Worm (Caenorhabditis elegans) whole organism, L2 larva: Measurements from ENCODE around the gene F52E10.2.

Experiments
- C34F6.9 ChIP-seq: fragments of 150-350 bp; optimal IDR thresholded peaks from 2 replicates; lab custom pipeline; 2014; ENCODE audit warnings: missing biosample characterization, missing genetic modification characterization
- F13H6.1 ChIP-seq: sonication (generic microtip); optimal IDR thresholded peaks from 2 replicates; lab custom pipeline; 2016; ENCODE audit warnings: missing genetic modification characterization, missing compliant biosample characterization
- ZK546.5 ChIP-seq: sonication (generic microtip); optimal IDR thresholded peaks from 2 replicates; lab custom pipeline; 2017; ENCODE audit warnings: missing biosample characterization, missing genetic modification characterization
- aly-2 ChIP-seq: fragments of 150-350 bp; optimal IDR thresholded peaks from 2 replicates; lab custom pipeline; 2014; ENCODE audit warnings: missing biosample characterization, missing genetic modification characterization
- ceh-16 ChIP-seq: fragments of 150-350 bp; optimal IDR thresholded peaks from 2 replicates; lab custom pipeline; 2014; ENCODE audit warnings: missing biosample characterization, missing genetic modification characterization
- ceh-82 ChIP-seq: fragments of 150-350 bp; optimal IDR thresholded peaks from 2 replicates; lab custom pipeline; 2014; ENCODE audit warnings: missing biosample characterization, missing genetic modification characterization
- crh-2 ChIP-seq: sonication (generic microtip); optimal IDR thresholded peaks from 2 replicates; lab custom pipeline; 2017; ENCODE audit warnings: missing biosample characterization, missing genetic modification characterization
- dmd-4 ChIP-seq: sonication (generic microtip); optimal IDR thresholded peaks from 2 replicates; lab custom pipeline; 2017; ENCODE audit warnings: missing biosample characterization, missing genetic modification characterization
- egl-27 ChIP-seq: sonication (generic microtip); optimal IDR thresholded peaks from 3 replicates; lab custom pipeline; 2017; ENCODE audit warnings: missing biosample characterization, missing genetic modification reagents, missing genetic modification characterization
- elt-1 ChIP-seq: fragments of 150-350 bp; optimal IDR thresholded peaks from 2 replicates; lab custom pipeline; 2014; ENCODE audit warnings: missing biosample characterization, missing genetic modification characterization
- fos-1 ChIP-seq: fragments of 150-350 bp; optimal IDR thresholded peaks from 2 replicates; lab custom pipeline; 2014; ENCODE audit warnings: missing biosample characterization, missing genetic modification characterization
- gmeb-1 ChIP-seq: fragments of 150-350 bp; optimal IDR thresholded peaks from 2 replicates; lab custom pipeline; 2014; ENCODE audit warnings: missing biosample characterization, missing genetic modification characterization
- lin-13 ChIP-seq: fragments of 150-350 bp; optimal IDR thresholded peaks from 2 replicates; lab custom pipeline; 2014; ENCODE audit warnings: missing biosample characterization, missing genetic modification reagents, missing genetic modification characterization
- mbf-1 ChIP-seq: sonication (generic microtip); optimal IDR thresholded peaks from 2 replicates; lab custom pipeline; 2017; ENCODE audit warnings: missing biosample characterization, missing genetic modification characterization
- mdl-1 ChIP-seq, 2 experiments: fragments of 150-350 bp in 1 of 2; sonication (generic microtip) in 1 of 2; optimal IDR thresholded peaks; 2 replicates each; lab custom pipeline; 2017; ENCODE audit warnings: missing biosample characterization in 2 of 2, missing genetic modification characterization in 2 of 2
- nhr-10 ChIP-seq: sonication (generic microtip); optimal IDR thresholded peaks from 2 replicates; lab custom pipeline; 2017; ENCODE audit warnings: missing biosample characterization, missing genetic modification characterization
- nhr-11 ChIP-seq: fragments of 150-350 bp; optimal IDR thresholded peaks from 2 replicates; lab custom pipeline; 2014; ENCODE audit warnings: missing biosample characterization, missing genetic modification characterization
- nhr-129 ChIP-seq: fragments of 150-350 bp; optimal IDR thresholded peaks from 2 replicates; lab custom pipeline; 2014; ENCODE audit warnings: missing biosample characterization, missing genetic modification characterization
- nhr-21 ChIP-seq: fragments of 150-350 bp; optimal IDR thresholded peaks from 2 replicates; lab custom pipeline; 2014; ENCODE audit warnings: missing biosample characterization, missing genetic modification characterization
- nhr-23 ChIP-seq: fragments of 150-350 bp; optimal IDR thresholded peaks from 2 replicates; lab custom pipeline; 2014; ENCODE audit warnings: missing biosample characterization, missing genetic modification reagents, missing genetic modification characterization
- nhr-237 ChIP-seq: fragments of 150-350 bp; optimal IDR thresholded peaks from 2 replicates; lab custom pipeline; 2014; ENCODE audit warnings: missing biosample characterization, missing genetic modification characterization
- nhr-6 ChIP-seq: fragments of 150-350 bp; optimal IDR thresholded peaks from 2 replicates; lab custom pipeline; 2014; ENCODE audit warnings: missing biosample characterization, missing genetic modification characterization
- nhr-77 ChIP-seq: fragments of 150-350 bp; optimal IDR thresholded peaks from 2 replicates; lab custom pipeline; 2014; ENCODE audit warnings: missing biosample characterization, missing genetic modification characterization
- peb-1 ChIP-seq: fragments of 150-350 bp; optimal IDR thresholded peaks from 2 replicates; lab custom pipeline; 2014; ENCODE audit warnings: missing biosample characterization, missing genetic modification characterization
- sma-3 ChIP-seq: sonication (generic microtip); optimal IDR thresholded peaks from 2 replicates; lab custom pipeline; 2016; ENCODE audit warnings: missing genetic modification reagents, missing genetic modification characterization, missing compliant biosample characterization
- sma-9 ChIP-seq, 2 experiments: fragments of 150-350 bp in 1 of 2; sonication (generic microtip) in 1 of 2; optimal IDR thresholded peaks; 2 replicates each; lab custom pipeline; 2014 to 2016; ENCODE audit warnings: missing genetic modification characterization in 2 of 2, mild to moderate bottlenecking in 1 of 2, missing biosample characterization in 1 of 2, missing compliant biosample characterization in 1 of 2, missing genetic modification reagents in 1 of 2, moderate library complexity in 1 of 2
- snpc-4 ChIP-seq: fragments of 150-350 bp; optimal IDR thresholded peaks from 2 replicates; lab custom pipeline; 2014; ENCODE audit warnings: missing biosample characterization, missing genetic modification characterization
- unc-39 ChIP-seq: fragments of 150-350 bp; optimal IDR thresholded peaks from 2 replicates; lab custom pipeline; 2014; ENCODE audit warnings: missing biosample characterization, missing genetic modification characterization
- unc-62 ChIP-seq: fragments of 150-350 bp; optimal IDR thresholded peaks from 2 replicates; lab custom pipeline; 2014; ENCODE audit warnings: missing biosample characterization, missing genetic modification reagents, missing genetic modification characterization
- zag-1 ChIP-seq: fragments of 150-350 bp; optimal IDR thresholded peaks from 2 replicates; lab custom pipeline; 2014; ENCODE audit warnings: missing biosample characterization, missing genetic modification characterization
- ztf-1 ChIP-seq: fragments of 200-800 bp; sonication (Bioruptor generic); conservative IDR thresholded peaks from 2 replicates; pipeline ENCODE4 v1.3.6; 2022; ENCODE audit warnings: missing genetic modification characterization, missing compliant biosample characterization

The F52E10.2 gene

ce11 chrX:16318248-16318647 is 35.2 kb upstream of the F52E10.2 start:
- no peak for TF ChIP-seq sma-9 (GFP tag; optimal IDR thresholded peaks at IDR 0.05; lab: Kevin White, UChicago)
- TF ChIP-seq sma-9 (tag; optimal IDR thresholded peaks at IDR 0.05; lab: Kevin White, UChicago): no peak
- TF ChIP-seq gmeb-1 (tag; lab: Kevin White, UChicago): no peak
- TF ChIP-seq ceh-16 (tag; lab: Kevin White, UChicago): no peak
- no peak for TF ChIP-seq snpc-4 (tag; lab: Kevin White, UChicago)
- TF ChIP-seq nhr-77 (tag; lab: Kevin White, UChicago): no peak
- no peak for TF ChIP-seq elt-1
- TF ChIP-seq lin-13 (GFP tag; lab: Kevin White, UChicago): no peak

ce11 chrX:16317629-16318028 is 34.6 kb upstream of the F52E10.2 start, which contains the start of gene T01B4.3:
Gene T01B4.3, minus strand, starts transcription at chrX:16317729.
- no peak for TF ChIP-seq C34F6.9 (tag; lab: Kevin White, UChicago)
- no peak for TF ChIP-seq nhr-237 (tag; lab: Kevin White, UChicago)
- no peak for TF ChIP-seq elt-1
- TF ChIP-seq peb-1 (tag; lab: Kevin White, UChicago): no peak
- no peak for TF ChIP-seq ceh-16 (tag; lab: Kevin White, UChicago)

ce11 chrX:16309705-16310104 is 26.7 kb upstream of the F52E10.2 start:
- no peak for TF ChIP-seq ceh-82 (tag; lab: Kevin White, UChicago)
- no peak for TF ChIP-seq unc-39 (tag; lab: Kevin White, UChicago)
- TF ChIP-seq mbf-1 (tag; lab: Kevin White, UChicago): no peak
- TF ChIP-seq zag-1: no peak
- TF ChIP-seq nhr-23: no peak
- TF ChIP-seq ceh-16 (tag; lab: Kevin White, UChicago): no peak
- TF ChIP-seq, all 48 proteins: peak for 0

- TF ChIP-seq mbf-1 (tag; lab: Kevin White, UChicago) (no peak), nhr-11 (tag; lab: Kevin White, UChicago) (no peak), unc-62 (GFP tag; lab: Kevin White, UChicago) (no peak), crh-2 (tag; lab: Kevin White, UChicago) (no peak), aly-2 (tag; lab: Kevin White, UChicago) (no peak), nhr-6 (tag; lab: Kevin White, UChicago) (no peak), dmd-4 (no peak), nhr-10 (tag; lab: Kevin White, UChicago) (no peak), ZK546.5 (no peak)
- TF ChIP-seq, all 48 proteins: peak for 0
Observed at ce11 chrX:16306164-16306563, 23.2 kb upstream of the F52E10.2 start, which contains the start of gene twk-22. Gene twk-22, plus strand, starts transcription at chrX:16306464.

ce11 chrX:16300422-16300821 is 17.4 kb upstream of the F52E10.2 start:
- TF ChIP-seq sma-3 (GFP tag; lab: Kevin White, UChicago) (peak; percentile 50), ztf-1 (GFP tag; lab: Robert Waterston, UW) (no peak), mdl-1 (tag; optimal IDR thresholded peaks at IDR 0.05; lab: Kevin White, UChicago) (no peak), crh-2 (tag; lab: Kevin White, UChicago) (peak; percentile 50), nhr-10 (tag; lab: Kevin White, UChicago) (no peak), unc-62 (GFP tag; lab: Kevin White, UChicago) (no peak), dmd-4 (no peak), lin-13 (GFP tag; lab: Kevin White, UChicago) (peak; percentile 2), fos-1 (peak; percentile 5), sma-9 (GFP tag; optimal IDR thresholded peaks at IDR 0.05; lab: Kevin White, UChicago) (peak; percentile 64), sma-9 (tag; optimal IDR thresholded peaks at IDR 0.05; lab: Kevin White, UChicago) (no peak), nhr-129 (tag; lab: Kevin White, UChicago) (no peak), nhr-77 (tag; lab: Kevin White, UChicago) (no peak), nhr-21 (tag; lab: Kevin White, UChicago) (peak; percentile 2), egl-27 (tag; lab: Kevin White, UChicago) (no peak)

DNA sequence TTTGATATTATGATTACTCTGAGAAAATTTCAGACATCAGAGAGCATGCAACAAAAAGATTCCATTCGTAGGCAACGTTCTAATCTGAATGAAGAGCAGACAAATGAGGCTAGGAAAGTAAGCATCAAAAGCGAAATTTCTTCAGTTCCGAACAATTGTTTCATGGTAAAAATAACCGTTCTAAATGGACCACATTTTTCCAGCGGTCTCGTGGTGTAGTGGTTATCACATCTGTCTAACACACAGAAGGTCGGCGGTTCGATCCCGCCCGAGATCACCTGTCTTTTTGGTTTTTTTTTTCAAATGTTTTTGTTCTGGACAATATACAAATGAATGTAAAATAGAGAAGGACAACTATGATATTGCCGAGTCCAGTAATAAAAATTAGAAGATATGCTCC is 16.9 kb upstream of the F52E10.2 start, which contains the start of gene twk-21:
twk-21 (plus strand) TSS at position 34 of the 400 bp plus-strand sequence.
- no peak for TF ChIP-seq F13H6.1 (tag; lab: Kevin White, UChicago)
